Fruit fly (Drosophila melanogaster): Measurements from ENCODE around the gene Cftr.

DNA sequence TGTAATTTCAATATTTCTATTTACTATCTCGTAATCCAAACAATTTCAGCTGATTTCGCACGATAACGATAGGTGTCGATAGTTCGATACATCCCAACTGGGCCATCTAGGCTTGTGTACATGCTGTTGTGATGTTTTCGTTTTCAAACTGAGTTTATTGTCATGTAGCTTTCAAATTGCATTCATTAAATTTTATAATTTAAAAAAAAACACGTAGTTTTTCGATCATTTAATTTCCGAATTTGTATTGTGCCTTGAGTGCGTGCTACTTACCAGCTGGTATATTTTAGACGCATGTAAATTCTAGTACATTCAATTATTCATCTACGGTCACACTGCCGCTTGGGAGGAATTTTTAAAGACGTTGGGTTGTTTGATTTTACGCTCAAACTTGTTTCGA lies 13.4 kb downstream of the Cftr start, which contains the start of the genes CG13623 and ana1:
- no peak for TF ChIP-seq CG32121 (GFP tag; IDR thresholded peaks at IDR 0.05)
- no peak for TF ChIP-seq Ets98B (GFP tag; IDR thresholded peaks at IDR 0.05)
- TF ChIP-seq fd96Ca (GFP tag; IDR thresholded peaks at IDR 0.05) = no peak
- TF ChIP-seq D1 (tag; optimal IDR thresholded peaks at IDR 0.05) = no peak
- TF ChIP-seq CG4496 (GFP tag; IDR thresholded peaks at IDR 0.05) = no peak
- TF ChIP-seq CG15710 (tag; optimal IDR thresholded peaks at IDR 0.05) = no peak
- no peak for TF ChIP-seq CG9948 (tag; optimal IDR thresholded peaks at IDR 0.05)
- TF ChIP-seq CG14655 (GFP tag; optimal IDR thresholded peaks at IDR 0.05) = no peak
- TF ChIP-seq CG17806 (tag; optimal IDR thresholded peaks at IDR 0.05) = no peak
- TF ChIP-seq CG13204 (GFP tag; optimal IDR thresholded peaks at IDR 0.05) = no peak
- TF ChIP-seq Pif1B (GFP tag; optimal IDR thresholded peaks at IDR 0.05) = no peak
- TF ChIP-seq rn (GFP tag; IDR thresholded peaks at IDR 0.05) = no peak
- no peak for TF ChIP-seq CG10348 (GFP tag; IDR thresholded peaks at IDR 0.05)
- no peak for TF ChIP-seq Pif1A (GFP tag; optimal IDR thresholded peaks at IDR 0.05)
